Fruit fly (Drosophila melanogaster): ENCODE measurements around the gene CG7768.

The CG7768 gene

dm6 chr3L:14204659-14205568 lies 13.1 kb upstream of the CG7768 start (continued):
- peak; percentile 24 for TF ChIP-seq CG12659 (GFP tag; optimal IDR thresholded peaks at IDR 0.05)
- no peak for TF ChIP-seq oc (tag; optimal IDR thresholded peaks at IDR 0.05)
- TF ChIP-seq ewg (GFP tag; optimal IDR thresholded peaks at IDR 0.05) = no peak
- TF ChIP-seq CG9609 (GFP tag; optimal IDR thresholded peaks at IDR 0.05) = no peak
- no peak for TF ChIP-seq Bdp1 (GFP tag; optimal IDR thresholded peaks at IDR 0.05)
- TF ChIP-seq Adf1 (GFP tag; IDR thresholded peaks at IDR 0.05) = no peak
- no peak for TF ChIP-seq Spps (tag; optimal IDR thresholded peaks at IDR 0.05)
- no peak for TF ChIP-seq CG17612 (GFP tag; IDR thresholded peaks at IDR 0.05)
- no peak for TF ChIP-seq C15 (GFP tag; IDR thresholded peaks at IDR 0.05)
- no peak for TF ChIP-seq slou (GFP tag; optimal IDR thresholded peaks at IDR 0.05)
- TF ChIP-seq CTCF (GFP tag; optimal IDR thresholded peaks at IDR 0.05) = no peak
- no peak for TF ChIP-seq CG6765 (GFP tag; optimal IDR thresholded peaks at IDR 0.05)
- no peak for TF ChIP-seq Fer1 (GFP tag; optimal IDR thresholded peaks at IDR 0.05)
- no peak for TF ChIP-seq CG8765 (GFP tag; IDR thresholded peaks at IDR 0.05)
- TF ChIP-seq CG1603 (tag; optimal IDR thresholded peaks at IDR 0.05) = no peak
- TF ChIP-seq bigmax (GFP tag; optimal IDR thresholded peaks at IDR 0.05) = no peak
- no peak for TF ChIP-seq tx (GFP tag; optimal IDR thresholded peaks at IDR 0.05)
- TF ChIP-seq odd (GFP tag; optimal IDR thresholded peaks at IDR 0.05) = no peak
- no peak for TF ChIP-seq CG11247 (GFP tag; IDR thresholded peaks at IDR 0.05)
- TF ChIP-seq Sry-δ (GFP tag; optimal IDR thresholded peaks at IDR 0.05) = no peak
- TF ChIP-seq CG11695 (GFP tag; IDR thresholded peaks at IDR 0.05) = no peak
- TF ChIP-seq bsh (GFP tag; optimal IDR thresholded peaks at IDR 0.05) = no peak
- TF ChIP-seq lbe (GFP tag; optimal IDR thresholded peaks at IDR 0.05) = no peak
- no peak for TF ChIP-seq CG12219 (GFP tag; optimal IDR thresholded peaks at IDR 0.05)
- no peak for TF ChIP-seq btn (GFP tag; optimal IDR thresholded peaks at IDR 0.05)
- TF ChIP-seq Jarid2 (GFP tag; optimal IDR thresholded peaks at IDR 0.05) = peak; percentile 93
- TF ChIP-seq CG7271 (tag; optimal IDR thresholded peaks at IDR 0.05) = no peak
- no peak for TF ChIP-seq Atf3 (GFP tag; optimal IDR thresholded peaks at IDR 0.05)
- no peak for TF ChIP-seq croc (GFP tag; conservative IDR thresholded peaks at IDR 0.05)
- TF ChIP-seq D19A (tag; optimal IDR thresholded peaks at IDR 0.05) = peak; percentile 25
- TF ChIP-seq prd (optimal IDR thresholded peaks at IDR 0.05) = no peak
- TF ChIP-seq prd (GFP tag; IDR thresholded peaks at IDR 0.05) = no peak
- TF ChIP-seq CG6854 (GFP tag; optimal IDR thresholded peaks at IDR 0.05) = no peak
- TF ChIP-seq amos (GFP tag; IDR thresholded peaks at IDR 0.05; ENCODE audit: partially characterized antibody) = no peak
- no peak; the same call in 1 of the 2 replicates for TF ChIP-seq chm (GFP tag; IDR thresholded peaks at IDR 0.05)
- TF ChIP-seq Hand (GFP tag; optimal IDR thresholded peaks at IDR 0.05) = no peak
- TF ChIP-seq emc (GFP tag; optimal IDR thresholded peaks at IDR 0.05) = no peak
- TF ChIP-seq Gug (GFP tag; IDR thresholded peaks at IDR 0.05) = 0 out of 4 replicates have a peak, but pooled peaks have one; percentile 28
- TF ChIP-seq E2f2 (GFP tag; IDR thresholded peaks at IDR 0.05) = 0 out of 2 replicates have a peak, but pooled peaks have one; percentile 24
- TF ChIP-seq sc (optimal IDR thresholded peaks at IDR 0.05) = no peak
- TF ChIP-seq sc (GFP tag; optimal IDR thresholded peaks at IDR 0.05) = no peak
- TF ChIP-seq Dll (GFP tag; IDR thresholded peaks at IDR 0.05; ENCODE audit: partially characterized antibody) = no peak
- TF ChIP-seq CG12391 (tag; optimal IDR thresholded peaks at IDR 0.05) = peak; percentile 63
- TF ChIP-seq HmgD (GFP tag; optimal IDR thresholded peaks at IDR 0.05) = no peak
- no peak for TF ChIP-seq CG17802 (tag; optimal IDR thresholded peaks at IDR 0.05)
- TF ChIP-seq CG5953 (GFP tag; IDR thresholded peaks at IDR 0.05) = no peak
- no peak for TF ChIP-seq Atf-2 (GFP tag; optimal IDR thresholded peaks at IDR 0.05)
- no peak for TF ChIP-seq CG15479 (GFP tag; optimal IDR thresholded peaks at IDR 0.05)
- no peak for TF ChIP-seq Rx (GFP tag; IDR thresholded peaks at IDR 0.05)
- no peak for TF ChIP-seq Bteb2 (GFP tag; optimal IDR thresholded peaks at IDR 0.05)
- no peak; the same call in 1 of the 2 replicates for TF ChIP-seq MBD-R2 (GFP tag; IDR thresholded peaks at IDR 0.05)

All from whole organism, embryonic.